Worm (Caenorhabditis elegans): ENCODE data around the gene Y39F10C.3.

Gene Y39F10C.3

ce11 chrII:675822-676221 lies 1.6 kb downstream of the Y39F10C.3 start:
- TF ChIP-seq unc-62 (GFP tag; optimal IDR thresholded peaks at IDR 0.05 in 1 of 2) = peak in 1 of 2 experiments; percentile 93
- no peak for TF ChIP-seq unc-62 (tag; optimal IDR thresholded peaks at IDR 0.05)
- no peak for TF ChIP-seq tag-97 (GFP tag; IDR thresholded peaks at IDR 0.05)

- TF ChIP-seq sdz-12 (GFP tag; optimal IDR thresholded peaks at IDR 0.05) (no peak), egl-27 (tag; optimal IDR thresholded peaks at IDR 0.05) (no peak), mxl-2 (GFP tag; conservative IDR thresholded peaks at IDR 0.05) (no peak), lim-7 (GFP tag; IDR thresholded peaks at IDR 0.05) (no peak), lin-13 (GFP tag; optimal IDR thresholded peaks at IDR 0.05) (no peak), spr-3 (GFP tag; optimal IDR thresholded peaks at IDR 0.05) (no peak), dpl-1 (GFP tag; optimal IDR thresholded peaks at IDR 0.05) (no peak), dmd-9 (GFP tag; IDR thresholded peaks at IDR 0.05) (no peak), fos-1 (tag; optimal IDR thresholded peaks at IDR 0.05) (no peak), duxl-1 (tag; optimal IDR thresholded peaks at IDR 0.05; ENCODE audit: poor library complexity) (no peak), F10B5.3 (tag; optimal IDR thresholded peaks at IDR 0.05) (no peak), ceh-32 (tag; optimal IDR thresholded peaks at IDR 0.05; ENCODE audit: poor library complexity) (no peak), pha-4 (GFP tag; IDR thresholded peaks at IDR 0.05) (no peak), pha-4 (tag; optimal IDR thresholded peaks at IDR 0.05) (no peak), zip-11 (GFP tag; IDR thresholded peaks at IDR 0.05) (no peak), saeg-2 (GFP tag; IDR thresholded peaks at IDR 0.05) (no peak), mxl-3 (GFP tag; optimal IDR thresholded peaks at IDR 0.05) (no peak), ctbp-1 (GFP tag; IDR thresholded peaks at IDR 0.05) (no peak), unc-62 (GFP tag; optimal IDR thresholded peaks at IDR 0.05 in 1 of 2) (no peak), unc-62 (tag; optimal IDR thresholded peaks at IDR 0.05) (no peak)
Measured at ce11 chrII:678581-678980, 4.4 kb downstream of the Y39F10C.3 start, which contains the start of gene T02H6.9. T02H6.9 (plus strand) TSS chrII:678881.

ce11 chrII:680612-681011 lies 6.4 kb downstream of the Y39F10C.3 start, which contains the start of the genes T02H6.10 and T02H6.8:
T02H6.10 (minus strand) TSS chrII:680712.
T02H6.8 (plus strand) TSS chrII:680832.
- no peak for TF ChIP-seq lim-7 (GFP tag; IDR thresholded peaks at IDR 0.05)
- TF ChIP-seq ceh-82 (tag; optimal IDR thresholded peaks at IDR 0.05) = no peak
- no peak for TF ChIP-seq madf-5 (GFP tag; IDR thresholded peaks at IDR 0.05)
- TF ChIP-seq dve-1 (tag; optimal IDR thresholded peaks at IDR 0.05; ENCODE audit: insufficient read depth) = no peak
- TF ChIP-seq nhr-28 (tag; optimal IDR thresholded peaks at IDR 0.05) = no peak

- TF ChIP-seq lsy-2 (tag; optimal IDR thresholded peaks at IDR 0.05) (no peak), nhr-77 (tag; optimal IDR thresholded peaks at IDR 0.05) (no peak), nhr-10 (tag; optimal IDR thresholded peaks at IDR 0.05) (no peak), ceh-28 (tag; optimal IDR thresholded peaks at IDR 0.05) (no peak), ctbp-1 (GFP tag; IDR thresholded peaks at IDR 0.05) (no peak), Y105C5A.15 (GFP tag; IDR thresholded peaks at IDR 0.05) (no peak), lin-13 (GFP tag; optimal IDR thresholded peaks at IDR 0.05) (no peak)
Measured at ce11 chrII:682326-682725, 8.1 kb downstream of the Y39F10C.3 start, which contains the start of gene T02H6.7. T02H6.7 (plus strand) TSS chrII:682626.

ce11 chrII:683467-683866 lies 9.3 kb downstream of the Y39F10C.3 start, which contains the start of gene T02H6.6:
T02H6.6 (plus strand) TSS chrII:683767.
- TF ChIP-seq rbr-2 (tag; optimal IDR thresholded peaks at IDR 0.05) = no peak
- no peak for TF ChIP-seq daf-8 (GFP tag; IDR thresholded peaks at IDR 0.05)
- no peak for TF ChIP-seq Y5F2A.4 (GFP tag; optimal IDR thresholded peaks at IDR 0.05)
- no peak for TF ChIP-seq F37D6.2 (tag; optimal IDR thresholded peaks at IDR 0.05)

All from whole organism, L4 larva.